Fruit fly (Drosophila melanogaster) whole organism, prepupa: Measurements from ENCODE around the gene unc-119.

ENCODE experiments used
- Blimp-1 ChIP-seq: fragments of 200-800 bp; sonication (Bioruptor generic); optimal IDR thresholded peaks from 3 replicates; lab custom pipeline; 2017; ENCODE audit warnings: missing biosample characterization, missing genetic modification characterization, mild to moderate bottlenecking, moderate library complexity, missing genetic modification reagents
- CG10631 ChIP-seq: fragments of 200-800 bp; sonication (Bioruptor generic); optimal IDR thresholded peaks from 2 replicates; lab custom pipeline; 2016; ENCODE audit warnings: missing biosample characterization, missing genetic modification characterization
- CG11294 ChIP-seq: fragments of 200-800 bp; sonication (Bioruptor generic); IDR thresholded peaks from 2 replicates; pipeline ENCODE4 v1.3.6; 2022; ENCODE audit warnings: missing biosample characterization, missing genetic modification characterization
- CG11902 ChIP-seq: fragments of 200-800 bp; sonication (Bioruptor generic); optimal IDR thresholded peaks from 3 replicates; lab custom pipeline; 2016; ENCODE audit warnings: missing biosample characterization, missing genetic modification characterization
- CG15336 ChIP-seq: fragments of 200-800 bp; sonication (Bioruptor generic); IDR thresholded peaks from 2 replicates; pipeline ENCODE4 v1.3.6; 2022; ENCODE audit warnings: missing biosample characterization, missing genetic modification characterization
- CG1621 ChIP-seq: fragments of 200-800 bp; sonication (Bioruptor generic); optimal IDR thresholded peaks from 3 replicates; lab custom pipeline; 2018; ENCODE audit warnings: missing biosample characterization, mild to moderate bottlenecking, missing genetic modification characterization
- CG3032 ChIP-seq: fragments of 200-800 bp; optimal IDR thresholded peaks from 2 replicates; lab custom pipeline; 2019; ENCODE audit warnings: missing biosample characterization, mild to moderate bottlenecking, missing genetic modification characterization, moderate library complexity
- CG31627 ChIP-seq: fragments of 200-800 bp; sonication (Bioruptor generic); optimal IDR thresholded peaks from 3 replicates; lab custom pipeline; 2016; ENCODE audit warnings: missing biosample characterization, missing genetic modification characterization
- CG32006 ChIP-seq: fragments of 200-800 bp; sonication (Bioruptor generic); optimal IDR thresholded peaks from 3 replicates; lab custom pipeline; 2017; ENCODE audit warnings: missing biosample characterization, mild to moderate bottlenecking, missing genetic modification characterization
- CG34406 ChIP-seq: fragments of 200-800 bp; sonication (Bioruptor generic); optimal IDR thresholded peaks from 3 replicates; lab custom pipeline; 2016; ENCODE audit warnings: missing biosample characterization, missing genetic modification characterization
- CG3919 ChIP-seq: fragments of 200-800 bp; sonication (Bioruptor generic); optimal IDR thresholded peaks from 3 replicates; lab custom pipeline; 2016; ENCODE audit warnings: missing biosample characterization, missing genetic modification characterization
- CG4318 ChIP-seq: fragments of 200-800 bp; sonication (Bioruptor generic); optimal IDR thresholded peaks from 3 replicates; lab custom pipeline; 2017; ENCODE audit warnings: missing biosample characterization, mild to moderate bottlenecking, missing genetic modification characterization
- CG6163 ChIP-seq: fragments of 200-800 bp; sonication (Bioruptor generic); IDR thresholded peaks from 3 replicates; pipeline ENCODE4 v1.3.6; 2022; ENCODE audit warnings: missing biosample characterization, missing genetic modification characterization
- CG6276 ChIP-seq: fragments of 200-800 bp; sonication (Bioruptor generic); optimal IDR thresholded peaks from 2 replicates; lab custom pipeline; 2017; ENCODE audit warnings: missing biosample characterization, mild to moderate bottlenecking, missing genetic modification characterization
- CG6792 ChIP-seq: fragments of 200-800 bp; sonication (Bioruptor generic); optimal IDR thresholded peaks from 3 replicates; lab custom pipeline; 2016; ENCODE audit warnings: missing biosample characterization, missing genetic modification characterization
- CG6808 ChIP-seq: fragments of 200-800 bp; sonication (Bioruptor generic); optimal IDR thresholded peaks from 3 replicates; lab custom pipeline; 2017; ENCODE audit warnings: missing biosample characterization, missing genetic modification characterization, mild to moderate bottlenecking, moderate library complexity, missing genetic modification reagents
- CG7368 ChIP-seq: fragments of 200-800 bp; sonication (Bioruptor generic); optimal IDR thresholded peaks from 3 replicates; lab custom pipeline; 2016; ENCODE audit warnings: missing biosample characterization, missing genetic modification characterization
- CG8119 ChIP-seq: fragments of 200-800 bp; sonication (Bioruptor generic); IDR thresholded peaks from 3 replicates; pipeline ENCODE4 v1.3.6; 2022; ENCODE audit warnings: missing biosample characterization, missing genetic modification characterization
- CG8319 ChIP-seq: fragments of 200-800 bp; sonication (Bioruptor generic); optimal IDR thresholded peaks from 3 replicates; lab custom pipeline; 2016; ENCODE audit warnings: missing biosample characterization, missing genetic modification characterization
- CG8632 ChIP-seq: fragments of 200-800 bp; sonication (Bioruptor generic); optimal IDR thresholded peaks from 3 replicates; lab custom pipeline; 2016; ENCODE audit warnings: missing biosample characterization, missing genetic modification characterization
- Eip75B ChIP-seq: fragments of 200-800 bp; sonication (Bioruptor generic); optimal IDR thresholded peaks from 3 replicates; lab custom pipeline; 2016; ENCODE audit warnings: missing biosample characterization, missing genetic modification characterization
- Eip78C ChIP-seq: fragments of 200-800 bp; sonication (Bioruptor generic); peaks from one replicate; lab custom pipeline; 2016; ENCODE audit warnings: missing biosample characterization, missing genetic modification characterization
- Eip93F ChIP-seq: fragments of 200-800 bp; sonication (Bioruptor generic); optimal IDR thresholded peaks from 2 replicates; lab custom pipeline; 2016; ENCODE audit warnings: missing biosample characterization, mild to moderate bottlenecking, missing genetic modification characterization
- Ets21C ChIP-seq: fragments of 200-800 bp; sonication (Bioruptor generic); optimal IDR thresholded peaks from 3 replicates; lab custom pipeline; 2016; ENCODE audit warnings: missing biosample characterization, missing genetic modification characterization
- Gug ChIP-seq: fragments of 200-800 bp; sonication (Bioruptor generic); IDR thresholded peaks from 2 replicates; pipeline ENCODE4 v1.3.6; 2022; ENCODE audit warnings: missing biosample characterization, missing genetic modification characterization
- Hr39 ChIP-seq: fragments of 200-800 bp; sonication (Bioruptor generic); optimal IDR thresholded peaks from 2 replicates; lab custom pipeline; 2016; ENCODE audit warnings: missing biosample characterization, missing genetic modification characterization
- Hr4 ChIP-seq: fragments of 200-800 bp; sonication (Bioruptor generic); optimal IDR thresholded peaks from 3 replicates; lab custom pipeline; 2016; ENCODE audit warnings: missing biosample characterization, missing genetic modification characterization
- Smox ChIP-seq: fragments of 200-800 bp; sonication (Bioruptor generic); optimal IDR thresholded peaks from 3 replicates; lab custom pipeline; 2016; ENCODE audit warnings: missing biosample characterization, missing genetic modification characterization
- Sox102F ChIP-seq: fragments of 200-800 bp; sonication (Bioruptor generic); optimal IDR thresholded peaks from 2 replicates; lab custom pipeline; 2016; ENCODE audit warnings: missing biosample characterization, mild to moderate bottlenecking, missing genetic modification characterization
- Sox14 ChIP-seq: fragments of 200-800 bp; sonication (Bioruptor generic); optimal IDR thresholded peaks from 3 replicates; lab custom pipeline; 2016; ENCODE audit warnings: missing biosample characterization, missing genetic modification characterization
- achi ChIP-seq: fragments of 200-800 bp; sonication (Bioruptor generic); optimal IDR thresholded peaks from 3 replicates; lab custom pipeline; 2016; ENCODE audit warnings: missing biosample characterization, missing genetic modification characterization
- acj6 ChIP-seq: fragments of 200-800 bp; sonication (Bioruptor generic); optimal IDR thresholded peaks from 3 replicates; lab custom pipeline; 2016; ENCODE audit warnings: missing biosample characterization, missing genetic modification characterization
- dsx ChIP-seq: fragments of 200-800 bp; optimal IDR thresholded peaks from 3 replicates; lab custom pipeline; 2019; ENCODE audit warnings: missing biosample characterization, mild to moderate bottlenecking, missing genetic modification characterization, moderate library complexity; ENCODE audit not compliant: poor library complexity, severe bottlenecking
- eg ChIP-seq: fragments of 200-800 bp; sonication (Bioruptor generic); IDR thresholded peaks from 3 replicates; pipeline ENCODE4 v1.3.6; 2022; ENCODE audit warnings: missing biosample characterization, missing genetic modification characterization
- esn ChIP-seq: fragments of 200-800 bp; sonication (Bioruptor generic); optimal IDR thresholded peaks from 2 replicates; lab custom pipeline; 2016; ENCODE audit warnings: missing biosample characterization, mild to moderate bottlenecking, missing genetic modification characterization, moderate library complexity
- fd59A ChIP-seq: fragments of 200-800 bp; sonication (Bioruptor generic); optimal IDR thresholded peaks from 2 replicates; lab custom pipeline; 2017; ENCODE audit warnings: missing biosample characterization, mild to moderate bottlenecking, missing genetic modification characterization, missing genetic modification reagents
- fd85E ChIP-seq: fragments of 200-800 bp; sonication (Bioruptor generic); optimal IDR thresholded peaks from 3 replicates; lab custom pipeline; 2016; ENCODE audit warnings: missing biosample characterization, missing genetic modification characterization
- fkh ChIP-seq: fragments of 200-800 bp; sonication (Bioruptor generic); optimal IDR thresholded peaks from 3 replicates; lab custom pipeline; 2017; ENCODE audit warnings: missing biosample characterization, mild to moderate bottlenecking, missing genetic modification characterization, moderate library complexity
- lz ChIP-seq: fragments of 200-800 bp; sonication (Bioruptor generic); optimal IDR thresholded peaks from 3 replicates; lab custom pipeline; 2016; ENCODE audit warnings: missing biosample characterization, missing genetic modification characterization
- net ChIP-seq: fragments of 200-800 bp; sonication (Bioruptor generic); optimal IDR thresholded peaks from 3 replicates; lab custom pipeline; 2016; ENCODE audit warnings: missing biosample characterization, missing genetic modification characterization
- pdm3 ChIP-seq: fragments of 200-800 bp; sonication (Bioruptor generic); optimal IDR thresholded peaks from 3 replicates; lab custom pipeline; 2016; ENCODE audit warnings: missing biosample characterization, missing genetic modification characterization
- salr ChIP-seq, 2 experiments: fragments of 200-800 bp; sonication (Bioruptor generic); optimal IDR thresholded peaks; 3 replicates each; lab custom pipeline; 2016 to 2018; ENCODE audit warnings: missing biosample characterization in 2 of 2, missing genetic modification characterization in 2 of 2, mild to moderate bottlenecking in 1 of 2
- spab ChIP-seq: fragments of 200-800 bp; sonication (Bioruptor generic); optimal IDR thresholded peaks from 2 replicates; lab custom pipeline; 2017; ENCODE audit warnings: missing biosample characterization, mild to moderate bottlenecking, missing genetic modification characterization, missing genetic modification reagents
- ss ChIP-seq, 2 experiments: fragments of 200-800 bp; sonication (Bioruptor generic); optimal IDR thresholded peaks; 2 replicates in 1 of 2; 3 replicates in 1 of 2; lab custom pipeline; 2017 to 2018; ENCODE audit warnings: mild to moderate bottlenecking in 2 of 2, missing biosample characterization in 2 of 2, missing genetic modification characterization in 2 of 2, moderate library complexity in 1 of 2
- svp ChIP-seq: fragments of 200-800 bp; sonication (Bioruptor generic); peaks from one replicate; lab custom pipeline; 2016; ENCODE audit warnings: missing biosample characterization, missing genetic modification characterization
- topi ChIP-seq: fragments of 200-800 bp; sonication (Bioruptor generic); optimal IDR thresholded peaks from 3 replicates; lab custom pipeline; 2016; ENCODE audit warnings: missing biosample characterization, missing genetic modification characterization
- vri ChIP-seq: fragments of 200-800 bp; sonication (Bioruptor generic); optimal IDR thresholded peaks from 3 replicates; lab custom pipeline; 2016; ENCODE audit warnings: missing biosample characterization, mild to moderate bottlenecking, missing genetic modification characterization

unc-119 gene

dm6 chrX:7293874-7294559 lies 2.9 kb upstream of the unc-119 start (continued):
- peak; percentile 54 for TF ChIP-seq Ets21C (GFP tag; lab: Kevin White, UChicago)
- TF ChIP-seq Eip93F = peak; percentile 76
- TF ChIP-seq CG15336 = peak; percentile 95
- TF ChIP-seq CG3032 = peak; percentile 93
- peak; percentile 91 for TF ChIP-seq CG6808
- peak; percentile 75 for TF ChIP-seq vri (GFP tag; lab: Kevin White, UChicago)
- TF ChIP-seq esn (GFP tag; lab: Kevin White, UChicago) = peak; percentile 89
- no peak for TF ChIP-seq fd85E (GFP tag; lab: Kevin White, UChicago)
- TF ChIP-seq Sox14 = peak; percentile 72
- peak; percentile 49 for TF ChIP-seq Hr39
- peak; percentile 69 for TF ChIP-seq CG7368 (GFP tag; lab: Kevin White, UChicago)
- peak; percentile 90 for TF ChIP-seq CG6163 (GFP tag; lab: Robert Waterston, UW)

DNA sequence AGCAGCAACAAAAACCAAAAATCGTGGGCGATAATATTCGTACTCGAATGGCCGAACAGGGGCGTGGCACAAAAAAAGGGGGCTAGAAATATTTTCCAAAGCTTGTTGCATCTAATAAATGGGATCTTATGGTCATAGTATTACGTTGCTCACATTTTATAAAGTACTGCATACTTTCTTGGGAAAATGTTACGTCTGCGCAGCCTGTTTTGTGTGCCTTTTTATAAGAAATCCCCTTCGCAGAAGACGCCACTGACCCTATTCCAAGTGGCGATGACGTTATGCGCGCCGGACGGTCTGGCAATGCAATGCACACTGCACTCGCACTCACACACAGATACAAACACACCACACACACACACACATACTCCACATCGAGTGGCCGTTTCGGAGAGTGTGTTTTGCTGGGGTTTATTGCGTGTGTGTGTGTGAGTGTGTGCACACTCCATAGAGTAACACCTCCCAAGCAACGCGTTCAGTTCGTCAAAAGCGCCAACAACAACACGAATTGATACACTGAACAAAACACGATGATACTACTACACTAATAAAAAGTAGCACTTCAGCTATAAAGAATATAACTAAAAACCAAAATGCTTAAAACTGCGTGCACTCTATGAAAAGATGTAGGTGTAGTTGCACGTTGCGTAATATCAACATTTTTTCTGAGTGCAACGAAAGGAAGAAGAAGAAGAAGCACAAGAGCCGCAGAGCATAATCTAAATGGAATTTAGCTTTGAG lies 2.2 kb upstream of the unc-119 start:
- TF ChIP-seq CG34406 (GFP tag; lab: Kevin White, UChicago) = peak; percentile 75
- TF ChIP-seq Sox102F = peak; percentile 83
- peak; percentile 90 for TF ChIP-seq dsx (GFP tag; lab: Kevin White, UChicago)
- peak; percentile 79 for TF ChIP-seq Hr4
- peak; percentile 85 for TF ChIP-seq topi (GFP tag; lab: Kevin White, UChicago)
- peak; percentile 84 for TF ChIP-seq fd59A (GFP tag; lab: Kevin White, UChicago)
- TF ChIP-seq net (GFP tag; lab: Kevin White, UChicago) = peak; percentile 72
- peak; percentile 73 for TF ChIP-seq CG8319 (GFP tag; lab: Kevin White, UChicago)
- peak; percentile 86 for TF ChIP-seq CG3919
- peak; percentile 33 for TF ChIP-seq Eip93F
- peak; percentile 64 for TF ChIP-seq vri (GFP tag; lab: Kevin White, UChicago)
- TF ChIP-seq esn (GFP tag; lab: Kevin White, UChicago) = peak; percentile 83
- peak; percentile 84 for TF ChIP-seq CG6792 (GFP tag; lab: Kevin White, UChicago)
- peak; percentile 83 for TF ChIP-seq Ets21C (GFP tag; lab: Kevin White, UChicago)
- peak; percentile 84 for TF ChIP-seq Sox14
- TF ChIP-seq CG1621 (tag; lab: Kevin White, UChicago) = peak; percentile 85
- TF ChIP-seq CG8632 = peak; percentile 76
- peak; percentile 63 to 94 for TF ChIP-seq salr (GFP tag; optimal IDR thresholded peaks at IDR 0.05; lab: Kevin White, UChicago)
- peak; percentile 75 for TF ChIP-seq CG4318
- peak; percentile 87 for TF ChIP-seq CG31627 (GFP tag; lab: Kevin White, UChicago)
- TF ChIP-seq eg (GFP tag; lab: Robert Waterston, UW) = peak; percentile 93
- TF ChIP-seq CG8119 = peak; percentile 81
- peak; percentile 89 for TF ChIP-seq acj6 (GFP tag; lab: Kevin White, UChicago)
- peak; percentile 83 for TF ChIP-seq Smox
- peak; percentile 15 for TF ChIP-seq fd85E (GFP tag; lab: Kevin White, UChicago)
- TF ChIP-seq CG11902 = peak; percentile 82
- peak; percentile 95 for TF ChIP-seq Eip78C (GFP tag; lab: Kevin White, UChicago)
- TF ChIP-seq fkh (GFP tag; lab: Kevin White, UChicago) = peak; percentile 39
- TF ChIP-seq svp = peak; percentile 90
- TF ChIP-seq Gug (GFP tag; lab: Robert Waterston, UW) = peak; percentile 89
- peak; percentile 80 for TF ChIP-seq CG6276 (GFP tag; lab: Kevin White, UChicago)
- peak; percentile 80 to 87 for TF ChIP-seq ss (GFP tag; optimal IDR thresholded peaks at IDR 0.05; lab: Kevin White, UChicago)
- peak; percentile 79 for TF ChIP-seq Eip75B (GFP tag; lab: Kevin White, UChicago)
- peak; percentile 82 for TF ChIP-seq CG32006 (GFP tag; lab: Kevin White, UChicago)
- TF ChIP-seq spab (GFP tag; lab: Kevin White, UChicago) = peak; percentile 71
- peak; percentile 89 for TF ChIP-seq pdm3 (GFP tag; lab: Kevin White, UChicago)
- TF ChIP-seq CG11294 (GFP tag; lab: Robert Waterston, UW) = peak; percentile 80
- peak; percentile 63 for TF ChIP-seq Blimp-1
- peak; percentile 75 for TF ChIP-seq achi (GFP tag; lab: Kevin White, UChicago)
- peak; percentile 83 for TF ChIP-seq CG10631
- peak; percentile 82 for TF ChIP-seq CG7368 (GFP tag; lab: Kevin White, UChicago)
- peak; percentile 82 for TF ChIP-seq lz
